Fruit fly (Drosophila melanogaster) whole organism, pupa: ENCODE measurements around the gene CG43693.

Experiments
- CG10348 ChIP-seq: fragments of 200-800 bp; sonication (Bioruptor generic); IDR thresholded peaks from 2 replicates; pipeline ENCODE4 v1.3.6; 2022; ENCODE audit warnings: missing biosample characterization, missing genetic modification characterization
- CG14655 ChIP-seq: fragments of 200-800 bp; sonication (Bioruptor generic); optimal IDR thresholded peaks from 3 replicates; lab custom pipeline; 2017; ENCODE audit warnings: mild to moderate bottlenecking, missing biosample characterization, missing genetic modification reagents, missing genetic modification characterization
- CG15710 ChIP-seq: fragments of 200-800 bp; sonication (Bioruptor generic); optimal IDR thresholded peaks from 2 replicates; lab custom pipeline; 2018; ENCODE audit warnings: missing biosample characterization, mild to moderate bottlenecking, missing genetic modification characterization, moderate library complexity
- CG17806 ChIP-seq: fragments of 200-800 bp; sonication (Bioruptor generic); optimal IDR thresholded peaks from 2 replicates; lab custom pipeline; 2018; ENCODE audit warnings: missing biosample characterization, mild to moderate bottlenecking, missing genetic modification characterization, moderate library complexity
- CG32121 ChIP-seq: fragments of 200-800 bp; sonication (Bioruptor generic); IDR thresholded peaks from 2 replicates; pipeline ENCODE4 v1.3.6; 2022; ENCODE audit warnings: missing biosample characterization, missing genetic modification characterization
- CG4496 ChIP-seq: fragments of 200-800 bp; sonication (Bioruptor generic); IDR thresholded peaks from 3 replicates; pipeline ENCODE4 v1.3.6; 2022; ENCODE audit warnings: missing biosample characterization, missing genetic modification characterization
- CG8159 ChIP-seq: fragments of 200-800 bp; sonication (Bioruptor generic); optimal IDR thresholded peaks from 3 replicates; lab custom pipeline; 2018; ENCODE audit warnings: missing biosample characterization, mild to moderate bottlenecking, missing genetic modification characterization, moderate library complexity
- CG9948 ChIP-seq: fragments of 200-800 bp; sonication (Bioruptor generic); optimal IDR thresholded peaks from 2 replicates; lab custom pipeline; 2018; ENCODE audit warnings: missing biosample characterization, mild to moderate bottlenecking, missing genetic modification characterization, moderate library complexity
- D1 ChIP-seq: fragments of 200-800 bp; sonication (Bioruptor generic); optimal IDR thresholded peaks from 2 replicates; lab custom pipeline; 2018; ENCODE audit warnings: missing biosample characterization, mild to moderate bottlenecking, missing genetic modification characterization, moderate library complexity
- EcR ChIP-seq: fragments of 200-800 bp; sonication (Bioruptor generic); optimal IDR thresholded peaks from 3 replicates; lab custom pipeline; 2019; ENCODE audit warnings: missing biosample characterization, missing genetic modification characterization, mild to moderate bottlenecking, moderate library complexity, missing genetic modification reagents
- Pif1B ChIP-seq: fragments of 200-800 bp; sonication (Bioruptor generic); optimal IDR thresholded peaks from 3 replicates; lab custom pipeline; 2016; ENCODE audit warnings: missing biosample characterization, missing genetic modification characterization
- fd96Ca ChIP-seq: fragments of 200-800 bp; sonication (Bioruptor generic); IDR thresholded peaks from 3 replicates; pipeline ENCODE4 v1.3.6; 2022; ENCODE audit warnings: missing biosample characterization, missing genetic modification characterization
- gl ChIP-seq: fragments of 200-800 bp; sonication (Bioruptor generic); optimal IDR thresholded peaks from 2 replicates; lab custom pipeline; 2018; ENCODE audit warnings: missing biosample characterization, mild to moderate bottlenecking, missing genetic modification characterization
- rn ChIP-seq: fragments of 200-800 bp; sonication (Bioruptor generic); IDR thresholded peaks from 2 replicates; pipeline ENCODE4 v1.3.6; 2022; ENCODE audit warnings: missing biosample characterization, missing genetic modification characterization

DNA sequence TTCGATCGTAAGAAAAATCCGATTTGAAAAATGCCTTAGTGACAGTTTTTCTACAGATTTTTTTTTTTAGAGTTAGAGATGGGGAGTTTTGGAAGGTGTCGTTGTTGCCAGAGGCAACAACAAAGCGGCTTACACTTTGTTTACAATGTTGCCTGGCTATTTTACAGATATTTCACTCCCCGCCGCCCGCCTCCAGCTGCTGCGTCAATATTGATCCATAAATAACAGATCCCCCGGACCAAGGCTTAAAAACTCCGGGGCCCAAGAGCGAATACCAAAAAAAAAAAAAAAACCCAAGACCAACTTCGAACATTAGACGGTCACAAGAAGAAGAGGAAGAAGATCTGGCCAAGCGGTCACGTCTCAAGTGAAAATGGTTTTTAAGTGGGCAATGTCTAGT is 48.2 kb downstream of the CG43693 start:
- TF ChIP-seq CG8159 (tag; lab: Kevin White, UChicago) (no peak), CG14655 (GFP tag; lab: Kevin White, UChicago) (no peak), CG9948 (tag; lab: Kevin White, UChicago) (no peak), D1 (tag; lab: Kevin White, UChicago) (no peak), CG32121 (no peak), EcR (GFP tag; lab: Kevin White, UChicago) (no peak), CG4496 (no peak), CG10348 (GFP tag; lab: Robert Waterston, UW) (no peak), Pif1B (GFP tag; lab: Kevin White, UChicago) (no peak), rn (no peak), CG17806 (tag; lab: Kevin White, UChicago) (no peak), CG15710 (tag; lab: Kevin White, UChicago) (no peak), gl (tag; lab: Kevin White, UChicago) (no peak), fd96Ca (GFP tag; lab: Robert Waterston, UW) (no peak)
